Worm (Caenorhabditis elegans) whole organism, late embryonic: Measurements from ENCODE around the gene F28A10.8.

Experiments
- F13H6.1 ChIP-seq: sonication (generic microtip); optimal IDR thresholded peaks from 2 replicates; lab custom pipeline; 2016; ENCODE audit warnings: missing genetic modification characterization, missing compliant biosample characterization
- K02D7.2 ChIP-seq: sonication (generic microtip); optimal IDR thresholded peaks from 2 replicates; lab custom pipeline; 2017; ENCODE audit warnings: mild to moderate bottlenecking, missing genetic modification characterization, missing compliant biosample characterization
- K09A11.1 ChIP-seq: sonication (generic microtip); optimal IDR thresholded peaks from 2 replicates; lab custom pipeline; 2017; ENCODE audit warnings: antibody characterized with exemption, mild to moderate bottlenecking, missing genetic modification characterization, missing compliant biosample characterization; ENCODE audit not compliant: insufficient read depth
- Y22D7AL.16 ChIP-seq: sonication (generic microtip); optimal IDR thresholded peaks from 2 replicates; lab custom pipeline; 2016; ENCODE audit warnings: missing genetic modification characterization, missing compliant biosample characterization
- ahr-1 ChIP-seq: sonication (generic microtip); optimal IDR thresholded peaks from 2 replicates; lab custom pipeline; 2016; ENCODE audit warnings: missing genetic modification characterization, missing compliant biosample characterization
- ama-1 ChIP-seq: fragments of 150-350 bp; optimal IDR thresholded peaks from 2 replicates; lab custom pipeline; 2014
- ceh-18 ChIP-seq: sonication (generic microtip); optimal IDR thresholded peaks from 2 replicates; lab custom pipeline; 2016; ENCODE audit warnings: missing genetic modification characterization, missing compliant biosample characterization
- ceh-2 ChIP-seq: sonication (generic microtip); optimal IDR thresholded peaks from 2 replicates; lab custom pipeline; 2016; ENCODE audit warnings: missing genotype, missing genetic modification characterization, missing compliant biosample characterization
- ceh-24 ChIP-seq: sonication (generic microtip); optimal IDR thresholded peaks from 2 replicates; lab custom pipeline; 2016; ENCODE audit warnings: mild to moderate bottlenecking, missing genetic modification characterization, missing compliant biosample characterization
- ceh-30 ChIP-seq: fragments of 150-350 bp; optimal IDR thresholded peaks from 2 replicates; lab custom pipeline; 2014; ENCODE audit warnings: missing biosample characterization, missing genetic modification characterization
- ceh-45 ChIP-seq: fragments of 200-800 bp; sonication (Bioruptor generic); IDR thresholded peaks from 2 replicates; pipeline ENCODE4 v1.3.6; 2022; ENCODE audit warnings: missing genetic modification reagents, missing genetic modification characterization, missing compliant biosample characterization
- ceh-48 ChIP-seq: sonication (generic microtip); optimal IDR thresholded peaks from 2 replicates; lab custom pipeline; 2016; ENCODE audit warnings: missing genetic modification characterization, inconsistent platforms, missing compliant biosample characterization
- ceh-6 ChIP-seq: fragments of 200-800 bp; sonication (Bioruptor generic); optimal IDR thresholded peaks from 2 replicates; lab custom pipeline; 2018; ENCODE audit warnings: mild to moderate bottlenecking, missing genetic modification characterization, missing compliant biosample characterization
- dve-1 ChIP-seq: sonication (generic microtip); optimal IDR thresholded peaks from 2 replicates; lab custom pipeline; 2017; ENCODE audit warnings: antibody characterized with exemption, mild to moderate bottlenecking, missing genetic modification characterization, missing compliant biosample characterization
- fax-1 ChIP-seq: sonication (generic microtip); optimal IDR thresholded peaks from 2 replicates; lab custom pipeline; 2016; ENCODE audit warnings: missing genotype, missing genetic modification characterization, missing compliant biosample characterization
- fkh-10 ChIP-seq: fragments of 150-350 bp; optimal IDR thresholded peaks from 2 replicates; lab custom pipeline; 2014; ENCODE audit warnings: missing biosample characterization, missing genetic modification reagents, missing genetic modification characterization
- fkh-6 ChIP-seq: sonication (generic microtip); optimal IDR thresholded peaks from 2 replicates; lab custom pipeline; 2016; ENCODE audit warnings: missing genetic modification characterization, missing compliant biosample characterization
- hlh-13 ChIP-seq: fragments of 200-800 bp; sonication (Bioruptor generic); optimal IDR thresholded peaks from 2 replicates; lab custom pipeline; 2018; ENCODE audit warnings: mild to moderate bottlenecking, missing genetic modification characterization, missing compliant biosample characterization
- hlh-8 ChIP-seq: sonication (generic microtip); optimal IDR thresholded peaks from 2 replicates; lab custom pipeline; 2016; ENCODE audit warnings: missing genotype, missing genetic modification characterization, missing compliant biosample characterization
- mec-3 ChIP-seq: sonication (generic microtip); optimal IDR thresholded peaks from 2 replicates; lab custom pipeline; 2016; ENCODE audit warnings: borderline replicate concordance, missing genetic modification characterization, missing compliant biosample characterization
- nfya-1 ChIP-seq: sonication (generic microtip); optimal IDR thresholded peaks from 2 replicates; lab custom pipeline; 2017; ENCODE audit warnings: missing genetic modification characterization, mild to moderate bottlenecking, missing compliant biosample characterization, antibody characterized with exemption, moderate library complexity
- nhr-11 ChIP-seq: fragments of 150-350 bp; optimal IDR thresholded peaks from 2 replicates; lab custom pipeline; 2014; ENCODE audit warnings: missing biosample characterization, missing genetic modification characterization
- npax-4 ChIP-seq: sonication (generic microtip); optimal IDR thresholded peaks from 2 replicates; lab custom pipeline; 2016; ENCODE audit warnings: missing genetic modification characterization, missing compliant biosample characterization
- pag-3 ChIP-seq: sonication (generic microtip); optimal IDR thresholded peaks from 2 replicates; lab custom pipeline; 2016; ENCODE audit warnings: missing compliant biosample characterization, missing genetic modification characterization, borderline replicate concordance
- pqm-1 ChIP-seq: sonication (generic microtip); optimal IDR thresholded peaks from 2 replicates; lab custom pipeline; 2016; ENCODE audit warnings: missing genetic modification characterization, missing compliant biosample characterization
- rnt-1 ChIP-seq: sonication (generic microtip); optimal IDR thresholded peaks from 2 replicates; lab custom pipeline; 2016; ENCODE audit warnings: missing genetic modification characterization, missing compliant biosample characterization
- sdc-2 ChIP-seq: sonication (generic microtip); optimal IDR thresholded peaks from 2 replicates; lab custom pipeline; 2016; ENCODE audit warnings: missing genotype, missing genetic modification characterization, missing compliant biosample characterization
- sox-2 ChIP-seq: fragments of 200-800 bp; sonication (Bioruptor generic); IDR thresholded peaks from 2 replicates; pipeline ENCODE4 v1.3.6; 2022; ENCODE audit warnings: missing genetic modification reagents, missing genetic modification characterization, missing compliant biosample characterization
- sox-4 ChIP-seq: sonication (generic microtip); optimal IDR thresholded peaks from 2 replicates; lab custom pipeline; 2017; ENCODE audit warnings: mild to moderate bottlenecking, missing genetic modification characterization, inconsistent platforms, missing compliant biosample characterization
- syd-9 ChIP-seq: sonication (generic microtip); optimal IDR thresholded peaks from 2 replicates; lab custom pipeline; 2016; ENCODE audit warnings: mild to moderate bottlenecking, missing genetic modification characterization, moderate library complexity, missing compliant biosample characterization
- ttx-3 ChIP-seq: sonication (generic microtip); optimal IDR thresholded peaks from 2 replicates; lab custom pipeline; 2016; ENCODE audit warnings: missing genetic modification reagents, missing genetic modification characterization, missing compliant biosample characterization
- unc-42 ChIP-seq: sonication (generic microtip); optimal IDR thresholded peaks from 2 replicates; lab custom pipeline; 2016; ENCODE audit warnings: missing genotype, missing genetic modification characterization, missing compliant biosample characterization
- unc-55 ChIP-seq: sonication (generic microtip); optimal IDR thresholded peaks from 2 replicates; lab custom pipeline; 2017; ENCODE audit warnings: missing biosample characterization, missing genetic modification reagents, missing genetic modification characterization
- unc-86 ChIP-seq: sonication (generic microtip); optimal IDR thresholded peaks from 2 replicates; lab custom pipeline; 2016; ENCODE audit warnings: missing genetic modification characterization, missing compliant biosample characterization
- zip-5 ChIP-seq: sonication (generic microtip); optimal IDR thresholded peaks from 2 replicates; lab custom pipeline; 2016; ENCODE audit warnings: missing genetic modification characterization, missing compliant biosample characterization

The F28A10.8 gene

DNA sequence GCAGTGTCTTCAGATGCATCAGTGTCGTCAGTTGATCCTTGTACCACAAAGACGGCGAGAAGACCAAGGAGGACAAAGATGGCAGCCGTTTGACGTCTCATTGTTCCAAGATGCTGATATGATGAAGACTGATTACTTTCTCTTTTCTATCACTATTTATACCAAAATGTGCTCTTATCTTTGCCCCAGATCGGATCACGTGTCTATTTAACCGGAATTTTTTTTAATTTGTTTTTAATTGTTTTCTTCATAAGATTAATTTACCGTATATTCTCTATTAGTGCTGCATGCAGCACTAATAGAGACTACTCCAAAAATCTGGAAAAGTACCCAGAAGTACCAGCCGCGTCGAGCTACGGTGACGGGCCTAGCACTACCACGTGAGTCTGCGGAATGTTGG, 23.6 kb downstream of the F28A10.8 start, which contains the start of gene msrp-3:
TSS of gene msrp-3 (minus strand) at position 101 of the 400 bp plus-strand sequence.
- TF ChIP-seq Y22D7AL.16 (no peak), fkh-6 (tag; lab: Kevin White, UChicago) (no peak)
- TF ChIP-seq, all 69 proteins: peak for 0

DNA sequence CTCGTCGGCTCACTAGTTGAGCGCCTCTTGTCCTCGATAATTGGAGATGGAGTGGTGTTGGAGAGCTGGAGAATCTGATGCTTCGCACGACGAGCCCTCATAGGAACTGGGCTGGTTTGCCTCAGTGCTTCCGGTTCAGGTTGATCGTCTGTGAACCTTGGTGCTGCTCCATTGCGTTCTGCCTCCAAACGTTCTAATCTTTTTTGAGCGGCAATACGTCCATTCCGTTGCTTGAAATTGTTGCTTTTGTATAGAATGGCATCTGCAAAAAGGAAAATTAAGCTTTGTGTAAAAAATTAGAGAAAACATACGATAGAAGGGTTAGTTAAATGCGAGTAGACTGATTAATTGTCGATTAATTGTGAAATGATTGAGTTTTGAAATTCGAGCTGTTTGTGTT, 25.4 kb downstream of the F28A10.8 start, which contains the start of gene F46F5.5:
TSS of gene F46F5.5 (minus strand) at position 101 of the 400 bp plus-strand sequence.
- TF ChIP-seq fax-1 (no peak), sdc-2 (no peak), ceh-24 (tag; lab: Kevin White, UChicago) (no peak), ceh-48 (tag; lab: Kevin White, UChicago) (no peak), ceh-30 (tag; lab: Kevin White, UChicago) (no peak), fkh-10 (no peak), unc-55 (no peak), npax-4 (tag; lab: Kevin White, UChicago) (no peak), ttx-3 (tag; lab: Kevin White, UChicago) (no peak), dve-1 (tag; lab: Kevin White, UChicago) (no peak), ahr-1 (tag; lab: Kevin White, UChicago) (no peak), fkh-6 (tag; lab: Kevin White, UChicago) (no peak), nhr-11 (tag; lab: Kevin White, UChicago) (no peak), ama-1 (no peak)
- TF ChIP-seq, all 69 proteins: peak for 0

DNA sequence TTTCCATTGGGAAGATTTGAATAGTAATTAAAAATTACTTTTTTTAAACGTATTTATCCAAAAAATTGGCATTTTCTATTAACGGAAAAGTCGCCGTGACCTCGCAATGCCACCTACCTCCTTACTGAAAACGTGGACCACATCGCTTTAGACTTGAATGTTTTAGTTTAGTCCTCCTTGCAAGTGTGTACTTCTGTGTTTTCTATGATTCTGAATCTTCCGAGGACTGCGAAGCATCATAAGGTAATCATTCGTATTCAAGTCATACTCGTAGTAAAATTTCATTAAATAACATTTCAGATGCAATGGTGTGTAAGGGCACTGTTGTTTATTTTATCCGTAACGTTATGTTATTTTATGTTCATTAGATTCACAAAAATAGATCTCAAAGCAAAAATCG, 29.9 kb downstream of the F28A10.8 start, which contains the start of gene F46F5.11:
TSS of gene F46F5.11 (plus strand) at position 301 of the 400 bp plus-strand sequence.
- no peak for TF ChIP-seq F13H6.1
- no peak for TF ChIP-seq ceh-18 (tag; lab: Kevin White, UChicago)
- no peak for TF ChIP-seq ceh-6 (GFP tag; lab: Kevin White, UChicago)
- TF ChIP-seq K09A11.1 (tag; lab: Kevin White, UChicago) = no peak
- no peak for TF ChIP-seq pqm-1 (tag; lab: Kevin White, UChicago)
- no peak for TF ChIP-seq zip-5 (tag; lab: Kevin White, UChicago)
- TF ChIP-seq rnt-1 (tag; lab: Kevin White, UChicago) = no peak
- no peak for TF ChIP-seq Y22D7AL.16
- TF ChIP-seq syd-9 (tag; lab: Kevin White, UChicago) = no peak
- no peak for TF ChIP-seq sox-2
- TF ChIP-seq ceh-45 (GFP tag; lab: Robert Waterston, UW) = no peak
- no peak for TF ChIP-seq hlh-13
- no peak for TF ChIP-seq unc-42 (tag; lab: Kevin White, UChicago)
- TF ChIP-seq mec-3 (tag; lab: Kevin White, UChicago) = no peak
- no peak for TF ChIP-seq fax-1
- TF ChIP-seq, all 69 proteins: peak for 0

DNA sequence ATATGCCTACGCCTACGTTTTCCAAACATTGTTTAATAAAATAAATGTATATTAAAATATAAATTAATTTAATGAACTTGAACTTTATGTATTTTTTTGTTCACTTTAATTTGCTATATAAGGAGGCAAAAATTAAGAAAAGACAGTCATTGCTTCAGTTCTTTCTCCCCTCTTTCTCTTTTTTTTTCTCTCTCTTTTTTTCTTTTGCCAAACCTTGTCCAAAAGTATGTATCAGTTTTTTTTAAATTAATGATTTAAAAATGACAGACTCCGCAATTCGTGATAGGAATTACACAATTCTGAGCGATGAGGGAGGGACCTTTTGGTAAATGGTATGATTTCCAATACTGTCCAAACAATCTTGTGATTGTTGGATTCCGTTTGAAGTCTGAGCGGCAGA, 35.3 kb downstream of the F28A10.8 start, which contains the start of gene F46F5.13:
TSS of gene F46F5.13 (plus strand) at position 301 of the 400 bp plus-strand sequence.
- TF ChIP-seq sox-4 (no peak), sox-2 (no peak), unc-86 (tag; lab: Kevin White, UChicago) (no peak)
- TF ChIP-seq, all 69 proteins: peak for 0

DNA sequence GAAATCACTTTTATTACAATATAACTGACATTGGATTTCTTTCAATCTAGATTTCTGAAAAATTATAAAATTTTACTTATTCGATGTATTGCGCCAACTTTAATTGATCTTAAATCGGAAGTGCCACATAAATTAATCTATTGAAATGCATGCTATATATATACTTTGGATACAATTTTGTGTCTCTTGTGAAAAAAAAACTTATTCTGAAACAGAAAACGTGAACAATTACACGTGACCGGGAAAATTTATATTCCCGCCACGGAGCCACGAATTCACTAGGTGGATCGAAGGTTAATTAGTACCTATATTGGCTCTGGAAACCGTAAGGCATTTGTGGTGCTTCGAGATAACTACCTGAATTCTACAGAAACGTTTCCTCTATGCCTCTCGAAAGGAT, 38.6 kb downstream of the F28A10.8 start, which contains the start of gene F46F5.14:
TSS of gene F46F5.14 (plus strand) at position 301 of the 400 bp plus-strand sequence.
- TF ChIP-seq K09A11.1 (tag; lab: Kevin White, UChicago) (no peak), pag-3 (tag; lab: Kevin White, UChicago) (no peak), pqm-1 (tag; lab: Kevin White, UChicago) (no peak), ceh-2 (tag; lab: Kevin White, UChicago) (no peak), K02D7.2 (tag; lab: Kevin White, UChicago) (no peak), Y22D7AL.16 (no peak), hlh-8 (tag; lab: Kevin White, UChicago) (no peak), nfya-1 (tag; lab: Kevin White, UChicago) (no peak)
